Fruit fly (Drosophila melanogaster): ENCODE data around the gene Gr93c.

- TF ChIP-seq CG11762 (GFP tag; optimal IDR thresholded peaks at IDR 0.05; ENCODE audit: insufficient read depth): no peak
- TF ChIP-seq CG10669 (GFP tag; optimal IDR thresholded peaks at IDR 0.05): no peak
- no peak for TF ChIP-seq fd59A (GFP tag; optimal IDR thresholded peaks at IDR 0.05)
- no peak for TF ChIP-seq CG10631 (GFP tag; optimal IDR thresholded peaks at IDR 0.05)
- no peak for TF ChIP-seq CG16779 (tag; optimal IDR thresholded peaks at IDR 0.05)
- TF ChIP-seq CG3032 (tag; optimal IDR thresholded peaks at IDR 0.05): no peak
- no peak for TF ChIP-seq Sox102F (GFP tag; optimal IDR thresholded peaks at IDR 0.05)
- no peak for TF ChIP-seq Eip75B (GFP tag; optimal IDR thresholded peaks at IDR 0.05)
Measured at dm6 chr3R:21869464-21870100, 24.5 kb upstream of the Gr93c start, which contains the start of gene CG31174.

All from whole organism, prepupa.